Worm (Caenorhabditis elegans): ENCODE results near the gene F56D6.6.
A peak's percentile ranks its signal among the peaks of the same experiment; 100 is the strongest.

F56D6.6 gene

DNA sequence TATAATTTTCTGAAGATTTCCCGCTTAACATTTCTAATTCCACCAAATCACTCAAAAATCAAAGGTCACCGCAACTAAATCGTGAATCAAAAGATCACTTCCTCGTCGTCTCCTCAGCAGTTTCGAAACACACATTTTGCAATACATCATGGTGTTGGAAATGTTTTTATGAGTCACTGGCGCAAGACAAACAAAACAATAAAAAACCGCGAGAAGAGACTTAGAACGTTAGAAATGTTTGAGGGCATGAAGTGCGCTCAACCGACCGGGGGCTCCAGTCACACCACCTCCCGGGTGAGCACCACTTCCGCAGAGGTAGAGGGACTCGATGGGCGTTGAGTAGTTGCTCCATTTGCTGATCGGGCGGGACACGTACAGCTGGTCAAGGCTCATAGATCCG lies 27.8 kb upstream of the F56D6.6 start (continued):
- TF ChIP-seq mxl-2 (GFP tag; conservative IDR thresholded peaks at IDR 0.05) (no peak), mep-1 (tag; optimal IDR thresholded peaks at IDR 0.05) (peak; percentile 68), Y48G9A.11 (GFP tag; IDR thresholded peaks at IDR 0.05) (no peak), hlh-11 (tag; optimal IDR thresholded peaks at IDR 0.05) (peak; percentile 73), F44E2.7 (GFP tag; IDR thresholded peaks at IDR 0.05) (no peak), skn-1 (tag; optimal IDR thresholded peaks at IDR 0.05) (no peak), daf-12 (tag; optimal IDR thresholded peaks at IDR 0.05) (no peak), nhr-76 (tag; optimal IDR thresholded peaks at IDR 0.05) (no peak), mdl-1 (tag; optimal IDR thresholded peaks at IDR 0.05) (peak in 1 of 2 experiments; percentile 44), Y105C5A.15 (GFP tag; IDR thresholded peaks at IDR 0.05) (no peak), arid-1 (GFP tag; conservative IDR thresholded peaks at IDR 0.05) (no peak), lin-38 (GFP tag; IDR thresholded peaks at IDR 0.05) (no peak), zfp-3 (GFP tag; conservative IDR thresholded peaks at IDR 0.05) (no peak), tag-97 (GFP tag; IDR thresholded peaks at IDR 0.05) (no peak), lsy-2 (tag; optimal IDR thresholded peaks at IDR 0.05) (no peak), lir-3 (tag; optimal IDR thresholded peaks at IDR 0.05) (no peak), tra-1 (GFP tag; IDR thresholded peaks at IDR 0.05) (no peak), aly-2 (tag; optimal IDR thresholded peaks at IDR 0.05) (no peak), mxl-3 (GFP tag; optimal IDR thresholded peaks at IDR 0.05) (no peak), daf-8 (GFP tag; IDR thresholded peaks at IDR 0.05) (no peak), attf-4 (tag; optimal IDR thresholded peaks at IDR 0.05) (no peak), madf-9 (GFP tag; conservative IDR thresholded peaks at IDR 0.05) (no peak), nhr-42 (GFP tag; IDR thresholded peaks at IDR 0.05) (no peak), ceh-32 (tag; optimal IDR thresholded peaks at IDR 0.05; ENCODE audit: poor library complexity) (no peak), spr-1 (tag; optimal IDR thresholded peaks at IDR 0.05) (no peak), nhr-6 (tag; optimal IDR thresholded peaks at IDR 0.05) (peak; percentile 86), nhr-237 (tag; optimal IDR thresholded peaks at IDR 0.05) (no peak), lin-29 (GFP tag; IDR thresholded peaks at IDR 0.05) (no peak), lin-15B (tag; optimal IDR thresholded peaks at IDR 0.05) (no peak), jun-1 (tag; optimal IDR thresholded peaks at IDR 0.05) (no peak), ceh-28 (tag; optimal IDR thresholded peaks at IDR 0.05) (no peak), ceh-20 (GFP tag; IDR thresholded peaks at IDR 0.05) (0 out of 2 replicates have a peak, but pooled peaks have one; percentile 45), nhr-102 (tag; optimal IDR thresholded peaks at IDR 0.05) (no peak), T26A8.4 (GFP tag; IDR thresholded peaks at IDR 0.05) (no peak), daf-19 (GFP tag; conservative IDR thresholded peaks at IDR 0.05) (no peak), ces-1 (GFP tag; optimal IDR thresholded peaks at IDR 0.05) (no peak), gei-8 (GFP tag; optimal IDR thresholded peaks at IDR 0.05) (no peak), php-3 (GFP tag; IDR thresholded peaks at IDR 0.05) (peak; percentile 70), lin-39 (tag; optimal IDR thresholded peaks at IDR 0.05) (no peak), ceh-82 (tag; optimal IDR thresholded peaks at IDR 0.05) (no peak), fos-1 (tag; optimal IDR thresholded peaks at IDR 0.05) (no peak), unc-39 (tag; optimal IDR thresholded peaks at IDR 0.05) (no peak), sdz-12 (GFP tag; optimal IDR thresholded peaks at IDR 0.05) (no peak), T20F7.1 (GFP tag; optimal IDR thresholded peaks at IDR 0.05) (no peak), pha-4 (GFP tag; IDR thresholded peaks at IDR 0.05) (no peak), pha-4 (tag; optimal IDR thresholded peaks at IDR 0.05) (peak; percentile 38), lim-7 (GFP tag; IDR thresholded peaks at IDR 0.05) (no peak), vab-7 (GFP tag; IDR thresholded peaks at IDR 0.05) (no peak), nhr-10 (tag; optimal IDR thresholded peaks at IDR 0.05) (no peak), spr-3 (GFP tag; optimal IDR thresholded peaks at IDR 0.05) (no peak), rbr-2 (tag; optimal IDR thresholded peaks at IDR 0.05) (peak; percentile 17), zip-2 (tag; optimal IDR thresholded peaks at IDR 0.05) (no peak), set-16 (GFP tag; IDR thresholded peaks at IDR 0.05) (peak; percentile 57)

All from whole organism, L4 larva.